Fruit fly (Drosophila melanogaster): Measurements from ENCODE around the gene CG42693.

CG42693 gene

DNA sequence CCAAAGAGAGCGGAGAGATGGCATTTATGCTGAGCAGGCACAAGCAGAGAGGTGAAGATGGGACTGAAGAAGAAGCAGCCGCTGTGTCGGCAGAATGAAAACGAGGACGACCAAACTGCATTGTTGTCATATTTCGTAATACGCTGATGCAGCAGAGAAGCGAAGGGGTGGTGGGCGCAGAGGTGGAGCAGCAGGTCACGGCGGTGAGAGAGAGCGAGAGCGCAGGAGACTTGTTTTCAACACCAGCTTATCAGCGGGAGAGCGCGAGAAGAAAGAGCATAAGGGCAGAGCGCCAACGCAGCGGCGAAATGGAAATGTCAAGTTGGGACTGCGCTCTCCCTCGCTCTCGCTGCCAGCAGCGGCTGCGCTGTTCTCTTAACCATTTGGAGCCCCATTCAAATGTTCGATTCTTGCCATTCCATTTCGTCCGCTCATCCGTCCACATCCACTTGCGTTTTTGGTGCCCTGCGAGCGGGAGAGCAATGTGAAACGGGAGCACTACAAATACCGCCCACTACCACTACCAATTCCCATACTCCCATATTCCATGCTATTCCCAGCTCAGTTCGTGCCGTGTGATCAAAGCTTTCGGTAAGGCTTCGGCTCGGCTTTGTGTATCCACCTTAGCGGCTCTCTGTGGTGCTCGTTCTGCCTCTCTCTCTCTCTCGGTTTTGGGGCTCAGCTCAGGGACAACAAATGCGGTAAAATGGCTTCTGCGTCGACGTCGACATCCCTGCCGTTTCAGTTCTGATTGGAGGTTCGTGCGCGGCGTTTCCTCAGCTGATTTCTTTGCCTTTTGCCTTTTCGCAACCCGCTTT lies 5.4 kb upstream of the CG42693 start, which contains the start of gene ttk:
Gene ttk, plus strand, starts transcription at position 562 of the 818 bp plus-strand sequence.
- TF ChIP-seq CG17801 (GFP tag; optimal IDR thresholded peaks at IDR 0.05; ENCODE audit: partially characterized antibody): peak; percentile 64

DNA sequence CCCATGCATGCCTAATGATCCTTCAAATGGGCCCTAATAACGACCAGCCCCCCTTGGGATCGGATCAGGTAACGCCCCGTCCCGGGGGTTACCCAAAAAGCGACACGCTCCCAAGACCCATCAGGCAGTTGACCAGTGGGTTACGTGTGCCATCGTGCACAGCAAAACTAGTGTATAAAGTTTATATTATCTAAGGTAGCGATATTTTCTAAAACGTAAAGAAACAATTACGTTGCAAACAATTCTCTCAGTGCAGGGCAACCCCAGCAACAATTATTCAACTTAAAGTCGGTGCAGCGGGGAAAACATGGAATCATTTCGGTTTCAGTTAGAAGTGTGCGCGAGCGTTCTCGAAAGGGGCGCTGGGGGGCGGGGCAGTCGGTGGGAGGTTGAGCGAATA lies 4.4 kb upstream of the CG42693 start:
- TF ChIP-seq CG17801 (GFP tag; optimal IDR thresholded peaks at IDR 0.05; ENCODE audit: partially characterized antibody): no peak

DNA sequence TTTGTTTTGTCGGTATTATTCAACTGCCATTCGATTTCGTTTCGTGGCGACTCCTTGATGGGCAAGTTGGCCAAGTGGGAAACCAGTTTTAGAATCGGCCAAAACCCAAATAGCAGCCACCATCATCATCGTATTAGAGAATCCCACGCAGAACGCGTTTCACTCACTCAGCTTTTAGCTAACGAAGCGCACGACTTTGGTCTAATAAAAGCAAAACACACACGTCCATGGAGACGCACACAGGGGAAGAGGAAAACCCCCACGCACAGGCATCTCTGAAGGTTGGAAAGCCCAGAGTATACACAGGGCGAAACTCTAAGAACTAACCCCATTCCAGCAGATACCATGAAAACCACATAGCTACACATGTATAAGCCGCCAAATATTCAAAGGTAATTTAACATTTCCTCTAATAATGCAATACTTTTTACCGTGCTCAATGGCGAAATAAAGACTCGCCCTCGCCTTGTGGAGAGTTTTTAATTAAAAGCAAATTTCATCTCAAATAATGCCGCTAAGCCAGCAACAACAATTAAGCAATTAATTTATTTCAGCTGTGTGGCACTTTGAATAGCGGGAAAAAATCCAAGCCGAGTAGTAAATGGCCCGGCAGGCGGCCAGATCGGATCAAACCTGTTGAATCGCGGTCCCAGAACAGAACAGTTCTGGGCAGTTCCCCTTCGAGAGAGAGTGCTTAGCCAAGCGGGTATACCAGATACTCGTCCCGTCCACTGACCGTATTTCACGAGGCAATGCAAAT lies 3.3 kb upstream of the CG42693 start:
- no peak for TF ChIP-seq CG17801 (GFP tag; optimal IDR thresholded peaks at IDR 0.05; ENCODE audit: partially characterized antibody)

DNA sequence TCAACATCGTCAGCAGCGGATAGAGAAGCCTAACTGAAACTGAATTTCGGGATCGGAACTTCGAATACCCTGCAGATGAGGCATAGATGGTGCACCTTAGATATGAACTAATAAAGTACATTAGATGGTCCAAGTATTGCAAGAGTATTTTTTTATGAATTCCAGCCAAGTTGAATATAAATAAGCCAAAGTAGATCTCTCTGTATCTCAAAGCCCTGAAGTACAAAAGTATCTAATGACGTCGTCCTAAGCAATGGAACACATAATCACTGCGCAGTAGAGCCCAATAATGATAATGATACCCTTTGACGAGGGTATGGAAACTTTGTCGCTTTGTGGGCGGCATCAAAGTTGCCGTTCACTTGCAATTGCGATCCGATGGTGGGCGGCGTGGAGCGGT lies 1.6 kb upstream of the CG42693 start:
- no peak for TF ChIP-seq CG17801 (GFP tag; optimal IDR thresholded peaks at IDR 0.05; ENCODE audit: partially characterized antibody)

DNA sequence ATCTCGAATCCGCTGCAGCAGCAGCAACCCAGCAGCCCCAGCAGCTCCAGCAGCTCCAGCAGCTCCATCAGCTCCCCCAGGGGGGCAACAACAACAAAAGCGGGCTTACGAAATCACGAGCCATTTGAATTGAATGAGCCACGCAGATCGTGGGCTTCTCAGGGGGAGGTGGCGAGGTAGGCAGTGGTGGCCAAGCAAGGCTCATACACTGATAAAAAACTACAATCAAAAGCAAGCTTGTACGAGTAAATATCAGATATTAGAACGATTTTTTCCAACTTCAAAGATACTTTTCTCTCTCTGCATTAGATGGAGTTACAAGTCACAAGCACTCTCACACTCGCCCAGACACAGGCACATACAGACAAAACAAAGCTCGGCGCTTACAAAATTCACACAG lies 1.0 kb upstream of the CG42693 start:
- no peak for TF ChIP-seq CG17801 (GFP tag; optimal IDR thresholded peaks at IDR 0.05; ENCODE audit: partially characterized antibody)

DNA sequence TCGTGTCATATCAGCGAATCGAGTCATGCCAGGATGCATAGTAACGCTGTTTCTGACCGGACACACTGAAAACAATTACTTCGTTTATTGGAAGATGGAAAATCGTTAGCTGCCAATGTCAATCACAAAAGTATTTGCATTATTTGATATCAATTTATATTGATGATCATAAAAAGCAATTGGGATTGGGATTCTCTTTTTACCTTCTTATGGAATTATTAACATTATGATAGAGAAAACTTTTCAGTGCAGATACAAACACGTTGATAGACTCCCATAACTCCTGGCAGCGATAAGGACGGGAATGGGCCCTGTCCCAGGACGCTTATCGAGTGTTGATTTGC lies 1.3 kb downstream of the CG42693 start:
- no peak for TF ChIP-seq CG17801 (GFP tag; optimal IDR thresholded peaks at IDR 0.05; ENCODE audit: partially characterized antibody)

DNA sequence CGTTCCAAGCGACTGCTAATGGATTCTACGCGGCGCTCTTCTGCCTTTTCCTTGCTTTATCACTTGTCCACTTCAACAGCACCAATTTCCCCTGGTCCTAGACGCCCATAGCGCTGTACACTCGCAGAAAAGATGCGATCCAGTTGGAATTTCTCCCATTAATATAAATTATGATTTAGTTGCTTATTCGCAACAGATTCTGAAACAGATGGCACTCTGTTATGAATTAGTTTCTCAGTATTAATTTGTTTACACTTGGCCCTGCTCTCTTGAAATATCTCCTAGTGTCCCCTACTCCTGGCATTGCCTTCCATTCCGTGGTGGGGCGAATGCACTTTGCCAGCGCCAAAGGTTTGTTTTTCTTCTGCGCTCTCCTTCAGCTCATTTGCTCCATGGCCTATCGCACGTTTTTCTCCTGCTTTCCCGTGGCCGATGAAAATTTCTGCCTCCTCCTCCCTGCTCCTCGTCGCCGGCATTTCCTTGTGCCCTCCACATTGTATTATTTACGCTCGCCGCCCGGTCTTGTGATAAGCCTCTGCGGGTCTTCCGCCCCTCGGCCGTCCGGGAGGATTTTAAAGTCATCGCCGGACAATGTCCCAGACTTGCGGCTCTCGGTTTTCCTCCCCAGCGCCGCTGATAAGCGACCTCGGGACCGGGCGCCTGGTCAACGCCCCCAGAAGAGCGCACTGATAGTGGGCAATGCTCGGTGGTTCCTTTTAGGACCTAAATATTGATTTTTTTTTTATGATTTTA lies 1.8 kb downstream of the CG42693 start:
- no peak for TF ChIP-seq CG17801 (GFP tag; optimal IDR thresholded peaks at IDR 0.05; ENCODE audit: partially characterized antibody)

DNA sequence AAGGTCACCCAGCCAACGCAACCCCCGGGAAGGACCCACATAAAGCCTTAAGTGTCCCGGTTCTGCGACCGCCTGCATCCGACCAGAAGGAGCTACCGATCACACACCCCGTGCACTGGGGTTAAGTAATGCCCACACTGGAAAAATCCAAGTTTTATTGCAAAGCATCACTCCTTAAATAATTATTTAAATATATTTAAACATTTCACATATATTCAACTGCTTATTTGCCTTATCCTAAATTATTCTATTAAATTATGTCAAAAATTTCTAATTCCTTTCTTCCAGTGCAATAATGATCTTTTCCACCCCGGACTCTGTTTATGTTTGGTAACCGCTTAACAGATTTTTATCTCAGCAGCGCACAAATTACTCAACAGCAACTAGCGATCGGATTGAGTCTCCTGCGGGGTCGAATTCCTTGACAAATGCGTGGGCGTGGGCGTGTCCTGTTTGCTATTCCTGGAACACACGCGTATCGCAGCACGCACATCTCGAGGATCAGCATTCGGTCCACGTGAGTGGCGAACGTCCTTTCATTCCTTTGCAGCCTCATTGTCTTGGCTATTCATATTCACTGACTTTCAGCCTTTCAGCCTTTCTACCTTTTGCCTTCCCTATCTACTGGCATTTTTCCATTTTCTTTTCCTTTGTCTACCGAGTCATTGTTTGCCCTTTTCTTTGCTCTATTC lies 3.5 kb downstream of the CG42693 start:
- TF ChIP-seq CG17801 (GFP tag; optimal IDR thresholded peaks at IDR 0.05; ENCODE audit: partially characterized antibody): no peak

DNA sequence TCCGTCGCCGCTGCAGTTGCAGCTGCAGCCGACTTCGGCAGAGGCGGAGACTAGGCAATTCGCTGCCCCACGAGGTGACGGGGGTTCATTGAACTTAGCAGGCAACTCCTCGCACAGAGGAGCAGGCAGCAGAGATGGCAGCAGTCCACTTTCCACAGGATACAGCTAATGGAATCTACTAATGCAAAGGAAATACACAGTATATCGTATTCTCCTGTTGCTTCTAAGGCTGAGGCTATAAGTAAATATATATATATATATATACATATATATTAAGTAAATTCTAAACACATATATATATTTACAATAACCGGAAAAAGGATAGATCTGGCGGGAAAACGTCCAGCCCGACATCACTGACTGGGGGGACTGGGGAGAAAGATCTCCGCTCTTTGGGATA lies 4.8 kb downstream of the CG42693 start:
- no peak for TF ChIP-seq CG17801 (GFP tag; optimal IDR thresholded peaks at IDR 0.05; ENCODE audit: partially characterized antibody)

DNA sequence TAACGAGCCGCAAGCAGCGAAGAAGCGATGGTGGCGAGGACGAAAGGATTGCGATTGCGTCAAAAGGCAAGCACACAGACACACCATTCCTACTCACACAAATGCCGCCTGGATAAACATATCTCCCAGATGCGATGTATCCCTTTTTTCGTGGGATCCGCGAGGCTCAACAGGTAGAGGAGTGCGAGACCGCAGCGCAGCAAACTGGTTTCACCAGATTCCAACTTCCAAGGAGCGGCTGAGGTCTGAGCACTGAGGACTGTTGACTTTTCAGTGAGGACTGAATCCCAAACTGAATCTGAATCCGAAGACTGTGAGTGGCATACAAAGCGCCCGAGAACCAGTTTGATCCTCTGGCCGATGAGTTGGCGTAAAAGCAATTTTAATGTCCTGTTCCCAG lies 6.2 kb downstream of the CG42693 start:
- TF ChIP-seq CG17801 (GFP tag; optimal IDR thresholded peaks at IDR 0.05; ENCODE audit: partially characterized antibody): no peak

DNA sequence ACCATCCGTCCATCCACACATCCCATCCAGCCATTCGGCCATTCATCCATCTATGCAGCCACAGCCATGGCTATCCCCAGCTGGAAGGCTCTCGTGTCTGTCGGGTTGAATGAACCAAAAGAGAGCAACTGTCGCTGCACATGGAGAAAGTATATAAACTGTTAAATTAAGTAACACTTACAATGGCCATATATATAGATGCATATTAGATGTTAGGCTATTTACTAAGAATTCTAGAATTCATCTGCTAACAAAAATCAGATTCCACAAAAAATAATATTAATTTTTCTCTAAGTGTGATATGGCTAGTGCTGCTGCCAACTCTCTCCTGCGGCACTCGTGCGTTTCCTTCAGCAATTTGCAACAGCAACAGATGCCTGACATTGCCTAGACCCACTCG lies 7.9 kb downstream of the CG42693 start:
- TF ChIP-seq CG17801 (GFP tag; optimal IDR thresholded peaks at IDR 0.05; ENCODE audit: partially characterized antibody): no peak

DNA sequence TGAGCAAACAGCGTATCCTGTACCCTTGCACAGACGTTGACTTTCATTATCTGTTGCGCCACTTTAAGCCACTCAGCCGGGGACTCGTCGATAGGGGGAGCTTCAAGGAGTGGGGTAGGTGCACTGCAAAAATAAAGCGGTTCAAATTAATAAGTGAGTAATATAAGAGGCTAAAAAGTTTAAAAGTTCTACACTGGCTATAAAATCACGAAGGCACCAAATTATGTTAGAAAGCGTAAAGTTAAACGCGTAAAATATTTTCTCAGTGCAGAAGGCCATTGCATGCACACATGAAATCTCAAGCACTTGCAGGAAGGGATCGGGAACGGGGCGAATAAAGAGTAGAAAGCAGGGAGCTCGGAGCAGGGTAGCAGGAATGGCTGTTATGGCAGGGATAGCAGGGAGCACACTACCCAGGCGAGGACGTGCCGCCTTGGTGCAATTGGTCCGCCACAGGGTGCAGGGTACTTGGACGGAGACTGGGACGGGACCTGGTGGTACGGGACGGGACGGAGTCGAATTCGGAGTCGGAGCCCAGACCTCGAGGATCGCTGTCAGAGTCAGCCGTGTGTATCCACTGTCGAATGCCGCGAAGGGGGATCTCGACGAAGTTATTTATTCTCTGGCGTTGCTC lies 9.9 kb downstream of the CG42693 start:
- no peak for TF ChIP-seq CG17801 (GFP tag; optimal IDR thresholded peaks at IDR 0.05; ENCODE audit: partially characterized antibody)

DNA sequence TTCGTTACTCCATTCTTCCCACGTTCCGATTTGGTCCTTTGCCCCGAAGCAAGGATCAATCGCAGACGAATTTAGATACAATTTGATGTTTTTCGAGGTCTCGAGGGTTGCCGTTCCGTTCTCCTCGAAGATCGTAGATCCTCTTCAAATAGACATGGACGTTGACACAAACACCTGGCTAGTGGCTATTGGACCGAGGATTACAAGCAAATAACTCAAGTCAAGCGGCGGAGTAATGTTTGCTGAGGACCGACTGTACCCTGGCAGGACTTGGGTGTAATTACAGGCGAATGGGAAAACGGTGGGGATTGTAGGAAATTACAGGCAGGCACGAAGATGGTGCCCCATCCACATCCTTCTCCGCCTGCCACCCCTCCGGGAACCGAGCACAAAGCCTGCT lies 10.5 kb downstream of the CG42693 start:
- no peak for TF ChIP-seq CG17801 (GFP tag; optimal IDR thresholded peaks at IDR 0.05; ENCODE audit: partially characterized antibody)

DNA sequence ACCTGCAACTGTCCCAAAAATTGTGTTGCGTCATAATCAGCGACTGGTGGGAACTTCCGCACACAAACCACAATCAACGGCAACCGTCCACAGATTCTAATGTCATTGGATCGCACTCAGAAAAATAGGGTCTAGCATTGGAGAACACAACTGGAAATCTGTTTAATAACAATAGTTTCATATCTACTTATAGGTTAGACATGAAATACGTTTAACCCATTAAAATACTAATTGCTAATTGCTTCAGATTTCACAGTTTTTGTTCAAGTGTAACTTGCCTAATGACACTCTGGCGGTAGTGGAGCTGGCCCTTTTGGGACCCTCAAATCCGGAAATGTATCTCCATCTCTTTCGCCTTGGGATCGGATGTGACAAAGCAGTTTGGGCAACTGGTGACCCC lies 11.5 kb downstream of the CG42693 start:
- TF ChIP-seq CG17801 (GFP tag; optimal IDR thresholded peaks at IDR 0.05; ENCODE audit: partially characterized antibody): no peak

DNA sequence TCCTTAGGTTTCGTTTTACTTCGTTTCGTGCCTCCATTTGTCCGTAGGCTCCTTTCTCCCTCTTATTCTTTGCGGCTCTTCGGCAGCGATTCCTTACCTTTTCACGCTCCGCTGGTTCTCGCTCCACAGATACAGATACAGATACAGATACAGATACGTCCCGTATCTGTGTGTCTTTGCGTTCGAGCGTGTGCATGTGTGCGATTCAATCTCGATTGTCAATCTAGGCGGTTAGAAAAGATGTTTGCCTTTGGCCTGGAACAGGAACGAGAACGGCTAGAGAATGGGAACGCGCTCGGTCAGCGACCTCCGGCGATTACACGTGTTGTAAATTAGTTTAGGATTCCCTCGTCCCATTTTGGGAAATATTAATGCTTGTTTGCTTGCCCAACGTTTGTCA lies 17.7 kb downstream of the CG42693 start:
- TF ChIP-seq CG17801 (GFP tag; optimal IDR thresholded peaks at IDR 0.05; ENCODE audit: partially characterized antibody): no peak

All from ovary, adult (tissue).